Worm (Caenorhabditis elegans) whole organism, late embryonic: ENCODE results near the gene ugt-47.

Source experiments
- K02D7.2 ChIP-seq: sonication (generic microtip); optimal IDR thresholded peaks from 2 replicates; lab custom pipeline; 2017; ENCODE audit warnings: mild to moderate bottlenecking, missing genetic modification characterization, missing compliant biosample characterization
- K09A11.1 ChIP-seq: sonication (generic microtip); optimal IDR thresholded peaks from 2 replicates; lab custom pipeline; 2017; ENCODE audit warnings: antibody characterized with exemption, mild to moderate bottlenecking, missing genetic modification characterization, missing compliant biosample characterization; ENCODE audit not compliant: insufficient read depth
- Y22D7AL.16 ChIP-seq: sonication (generic microtip); optimal IDR thresholded peaks from 2 replicates; lab custom pipeline; 2016; ENCODE audit warnings: missing genetic modification characterization, missing compliant biosample characterization
- ceh-18 ChIP-seq: sonication (generic microtip); optimal IDR thresholded peaks from 2 replicates; lab custom pipeline; 2016; ENCODE audit warnings: missing genetic modification characterization, missing compliant biosample characterization
- ceh-19 ChIP-seq: fragments of 200-800 bp; sonication (Bioruptor generic); optimal IDR thresholded peaks from 2 replicates; lab custom pipeline; 2018; ENCODE audit warnings: mild to moderate bottlenecking, missing genetic modification characterization, missing compliant biosample characterization
- ceh-9 ChIP-seq: sonication (generic microtip); optimal IDR thresholded peaks from 2 replicates; lab custom pipeline; 2016; ENCODE audit warnings: mild to moderate bottlenecking, missing genetic modification characterization, inconsistent platforms, missing compliant biosample characterization
- dve-1 ChIP-seq: sonication (generic microtip); optimal IDR thresholded peaks from 2 replicates; lab custom pipeline; 2017; ENCODE audit warnings: antibody characterized with exemption, mild to moderate bottlenecking, missing genetic modification characterization, missing compliant biosample characterization
- ets-4 ChIP-seq: sonication (generic microtip); optimal IDR thresholded peaks from 2 replicates; lab custom pipeline; 2016; ENCODE audit warnings: missing genetic modification characterization, missing compliant biosample characterization
- fkh-10 ChIP-seq: fragments of 150-350 bp; optimal IDR thresholded peaks from 2 replicates; lab custom pipeline; 2014; ENCODE audit warnings: missing biosample characterization, missing genetic modification reagents, missing genetic modification characterization
- madf-2 ChIP-seq: sonication (generic microtip); optimal IDR thresholded peaks from 2 replicates; lab custom pipeline; 2017; ENCODE audit warnings: missing genetic modification characterization, missing compliant biosample characterization
- nhr-11 ChIP-seq: fragments of 150-350 bp; optimal IDR thresholded peaks from 2 replicates; lab custom pipeline; 2014; ENCODE audit warnings: missing biosample characterization, missing genetic modification characterization
- ref-2 ChIP-seq: sonication (generic microtip); optimal IDR thresholded peaks from 2 replicates; lab custom pipeline; 2016; ENCODE audit warnings: missing genetic modification characterization, missing compliant biosample characterization

DNA sequence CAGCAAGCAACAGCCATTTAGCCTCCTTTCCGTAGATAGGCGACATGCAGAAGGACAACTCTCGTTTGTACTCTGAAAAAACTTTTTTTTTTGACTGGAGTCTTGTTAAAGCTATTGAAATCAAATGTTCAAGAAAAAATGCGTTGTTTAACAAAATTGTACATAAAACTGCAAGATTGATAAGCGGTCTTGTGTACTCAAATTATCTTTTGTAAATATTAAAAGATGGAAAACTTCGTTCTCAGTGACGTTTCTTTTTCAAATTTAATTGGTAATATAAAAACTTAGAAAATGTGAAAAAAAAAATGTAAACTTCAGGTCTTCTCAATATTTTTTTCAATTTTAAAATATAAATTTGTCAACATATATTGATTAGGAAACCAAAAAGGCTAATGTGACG lies 12.7 kb upstream of the ugt-47 start:
- no peak for TF ChIP-seq madf-2 (tag; lab: Kevin White, UChicago)
- TF ChIP-seq Y22D7AL.16 (tag; lab: Kevin White, UChicago), result no peak
- TF ChIP-seq ceh-18, result no peak
- no peak for TF ChIP-seq ceh-9
- TF ChIP-seq K02D7.2, result no peak
- no peak for TF ChIP-seq nhr-11
- no peak for TF ChIP-seq dve-1 (tag; lab: Kevin White, UChicago)
- no peak for TF ChIP-seq ets-4 (tag; lab: Kevin White, UChicago)
- no peak for TF ChIP-seq fkh-10 (GFP tag; lab: Kevin White, UChicago)
- TF ChIP-seq ceh-19 (GFP tag; lab: Kevin White, UChicago), result no peak
- TF ChIP-seq K09A11.1 (tag; lab: Kevin White, UChicago), result no peak
- TF ChIP-seq ref-2 (tag; lab: Kevin White, UChicago), result no peak
